Worm (Caenorhabditis elegans) whole organism, late embryonic: Measurements from ENCODE around the gene nlp-33.

Source experiments
- ama-1 ChIP-seq: fragments of 150-350 bp; optimal IDR thresholded peaks from 2 replicates; lab custom pipeline; 2014
- che-1 ChIP-seq: sonication (generic microtip); optimal IDR thresholded peaks from 2 replicates; lab custom pipeline; 2016; ENCODE audit warnings: mild to moderate bottlenecking, missing genetic modification characterization, missing compliant biosample characterization
- hlh-30 ChIP-seq: sonication (generic microtip); optimal IDR thresholded peaks from 2 replicates; lab custom pipeline; 2017; ENCODE audit warnings: antibody characterized with exemption, missing genetic modification characterization, missing compliant biosample characterization; ENCODE audit not compliant: insufficient read depth
- pha-4 ChIP-seq: fragments of 150-350 bp; optimal IDR thresholded peaks from 2 replicates; lab custom pipeline; 2018; ENCODE audit warnings: missing biosample characterization, missing genetic modification reagents, missing genetic modification characterization

DNA sequence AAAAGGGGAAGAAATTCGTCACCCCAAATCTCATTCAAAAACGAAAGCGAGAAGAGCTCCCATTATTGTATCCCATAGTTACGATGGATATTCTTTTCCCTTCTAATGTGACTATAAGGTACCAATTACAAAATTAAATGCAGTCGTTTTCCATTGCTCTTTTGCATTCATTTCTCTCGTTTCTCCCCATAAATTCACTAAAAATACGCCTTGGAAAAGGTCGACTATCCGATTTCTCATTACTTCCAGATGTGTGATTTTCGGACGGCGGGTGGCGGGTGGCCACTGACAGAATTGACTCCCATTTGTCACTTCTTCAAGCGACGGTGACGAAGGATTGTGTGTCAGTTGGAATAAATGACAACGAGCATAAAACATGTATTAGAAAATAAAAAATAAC is 13.6 kb upstream of the nlp-33 start:
- TF ChIP-seq che-1 (no peak), ama-1 (lab: Kevin White, UChicago) (no peak), hlh-30 (tag; lab: Kevin White, UChicago) (no peak), pha-4 (tag; lab: Kevin White, UChicago) (no peak)
